Worm (Caenorhabditis elegans) whole organism, L4/young adult: ENCODE data around the gene aat-3.

Experiments used
- dao-5 ChIP-seq: sonication (generic microtip); optimal IDR thresholded peaks from 2 replicates; lab custom pipeline; 2016; ENCODE audit warnings: missing genotype, missing genetic modification characterization, moderate library complexity, missing compliant biosample characterization
- him-1 ChIP-seq: sonication (generic microtip); optimal IDR thresholded peaks from 2 replicates; lab custom pipeline; 2016; ENCODE audit warnings: missing genotype, missing genetic modification reagents, missing genetic modification characterization, missing compliant biosample characterization

DNA sequence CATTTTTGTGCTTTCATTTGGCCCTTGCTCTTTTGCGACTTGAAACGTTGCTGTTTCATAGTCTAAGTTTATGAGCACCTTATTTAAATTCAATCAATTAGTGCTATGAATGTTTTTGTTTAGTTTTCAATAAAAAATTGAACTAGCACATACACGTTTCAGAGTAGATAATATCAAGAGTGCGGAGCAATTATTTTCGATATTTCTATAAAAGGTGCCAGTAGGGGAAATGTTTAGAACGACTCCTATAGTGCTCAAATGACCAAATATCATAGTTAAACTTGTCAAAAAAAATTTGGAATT lies 43.6 kb downstream of the aat-3 start:
- TF ChIP-seq dao-5, result no peak
- TF ChIP-seq him-1 (tag; lab: Kevin White, UChicago), result no peak
